Worm (Caenorhabditis elegans): ENCODE results near the gene col-139.

col-139 gene

ce11 chrV:4628517-4628930, 25.2 kb downstream of the col-139 start, which contains the start of gene pmt-2 (continued):
- TF ChIP-seq ceh-79 (tag; optimal IDR thresholded peaks at IDR 0.05) (no peak), B0035.1 (tag; optimal IDR thresholded peaks at IDR 0.05) (no peak), K12H6.12 (tag; optimal IDR thresholded peaks at IDR 0.05) (no peak), ceh-40 (GFP tag; IDR thresholded peaks at IDR 0.05) (no peak), ztf-18 (tag; optimal IDR thresholded peaks at IDR 0.05) (no peak), Y53F4B.3 (GFP tag; IDR thresholded peaks at IDR 0.05) (no peak), hmg-20 (GFP tag; IDR thresholded peaks at IDR 0.05) (no peak), lin-35 (GFP tag; optimal IDR thresholded peaks at IDR 0.05) (no peak), ceh-91 (GFP tag; IDR thresholded peaks at IDR 0.05) (no peak), snpc-1.3 (tag; optimal IDR thresholded peaks at IDR 0.05; ENCODE audit: insufficient read depth) (no peak), bed-2 (GFP tag; IDR thresholded peaks at IDR 0.05) (no peak), akir-1 (GFP tag; optimal IDR thresholded peaks at IDR 0.05) (no peak), zim-3 (tag; optimal IDR thresholded peaks at IDR 0.05) (no peak), attf-3 (GFP tag; conservative IDR thresholded peaks at IDR 0.05) (no peak), ceh-100 (GFP tag; IDR thresholded peaks at IDR 0.05) (no peak), C17E4.6 (GFP tag; IDR thresholded peaks at IDR 0.05) (no peak), hlh-26 (GFP tag; conservative IDR thresholded peaks at IDR 0.05) (no peak), Y79H2A.3 (GFP tag; conservative IDR thresholded peaks at IDR 0.05) (no peak), B0019.2 (GFP tag; conservative IDR thresholded peaks at IDR 0.05) (no peak), snpc-1.1 (tag; optimal IDR thresholded peaks at IDR 0.05; ENCODE audit: insufficient read depth) (no peak), mxl-1 (tag; optimal IDR thresholded peaks at IDR 0.05) (no peak), aptf-3 (GFP tag; IDR thresholded peaks at IDR 0.05) (no peak), sea-2 (GFP tag; IDR thresholded peaks at IDR 0.05) (no peak), attf-6 (GFP tag; IDR thresholded peaks at IDR 0.05) (no peak), let-607 (tag; optimal IDR thresholded peaks at IDR 0.05) (peak in 1 of 2 experiments; percentile 54), D2030.7 (GFP tag; IDR thresholded peaks at IDR 0.05) (no peak), repo-1 (tag; optimal IDR thresholded peaks at IDR 0.05) (no peak), nfya-2 (GFP tag; IDR thresholded peaks at IDR 0.05) (no peak), sdz-38 (tag; optimal IDR thresholded peaks at IDR 0.05) (no peak), F22D6.2 (tag; optimal IDR thresholded peaks at IDR 0.05) (no peak), ztf-6 (GFP tag; IDR thresholded peaks at IDR 0.05) (no peak), hrde-1 (tag; optimal IDR thresholded peaks at IDR 0.05; ENCODE audit: borderline replicate concordance) (no peak), aptf-2 (GFP tag; conservative IDR thresholded peaks at IDR 0.05) (no peak), dox-1 (GFP tag; IDR thresholded peaks at IDR 0.05) (no peak), F37B4.10 (GFP tag; IDR thresholded peaks at IDR 0.05) (no peak), egl-44 (GFP tag; IDR thresholded peaks at IDR 0.05) (no peak), tlf-1 (GFP tag; optimal IDR thresholded peaks at IDR 0.05) (no peak), nfya-1 (tag; optimal IDR thresholded peaks at IDR 0.05; ENCODE audit: borderline replicate concordance, insufficient read depth) (no peak), fkh-3 (tag; optimal IDR thresholded peaks at IDR 0.05) (no peak), atf-7 (tag; optimal IDR thresholded peaks at IDR 0.05) (peak; percentile 48), hsf-1 (GFP tag; IDR thresholded peaks at IDR 0.05) (no peak), ztf-26 (tag; optimal IDR thresholded peaks at IDR 0.05) (peak; percentile 35), lin-40 (tag; optimal IDR thresholded peaks at IDR 0.05) (peak; percentile 21), egl-18 (GFP tag; IDR thresholded peaks at IDR 0.05) (no peak), mes-4 (tag; optimal IDR thresholded peaks at IDR 0.05) (no peak), ets-4 (GFP tag; optimal IDR thresholded peaks at IDR 0.05) (no peak), ceh-27 (GFP tag; optimal IDR thresholded peaks at IDR 0.05) (no peak), egrh-3 (GFP tag; IDR thresholded peaks at IDR 0.05) (no peak), ztf-3 (GFP tag; optimal IDR thresholded peaks at IDR 0.05) (no peak)
